Worm (Caenorhabditis elegans) whole organism, mixed stage, embryonic: Measurements from ENCODE around the gene C54E4.5.

Experiments
- ces-1 ChIP-seq: fragments of 150-350 bp; optimal IDR thresholded peaks from 2 replicates; lab custom pipeline; 2014; ENCODE audit warnings: missing biosample characterization, missing genetic modification reagents, missing genetic modification characterization
- elt-1 ChIP-seq: sonication (generic microtip); optimal IDR thresholded peaks from 2 replicates; lab custom pipeline; 2017; ENCODE audit warnings: missing genetic modification characterization, mild to moderate bottlenecking, missing compliant biosample characterization, antibody characterized with exemption, moderate library complexity, borderline replicate concordance; ENCODE audit not compliant: insufficient read depth
- elt-3 ChIP-seq: fragments of 150-350 bp; optimal IDR thresholded peaks from 2 replicates; lab custom pipeline; 2014; ENCODE audit warnings: missing biosample characterization, missing genetic modification characterization
- flh-1 ChIP-seq: fragments of 200-800 bp; sonication (Bioruptor generic); optimal IDR thresholded peaks from 2 replicates; lab custom pipeline; 2018; ENCODE audit warnings: mild to moderate bottlenecking, missing genetic modification characterization, moderate library complexity, missing compliant biosample characterization
- lin-32 ChIP-seq: fragments of 200-800 bp; sonication (Bioruptor generic); optimal IDR thresholded peaks from 2 replicates; lab custom pipeline; 2018; ENCODE audit warnings: mild to moderate bottlenecking, missing genetic modification characterization, missing compliant biosample characterization
- mab-5 ChIP-seq: fragments of 150-350 bp; optimal IDR thresholded peaks from 2 replicates; lab custom pipeline; 2014; ENCODE audit warnings: missing biosample characterization, missing genetic modification characterization
- nhr-12 ChIP-seq: fragments of 150-350 bp; optimal IDR thresholded peaks from 2 replicates; lab custom pipeline; 2014; ENCODE audit warnings: missing biosample characterization, missing genetic modification characterization
- nhr-237 ChIP-seq: fragments of 150-350 bp; optimal IDR thresholded peaks from 2 replicates; lab custom pipeline; 2014; ENCODE audit warnings: missing biosample characterization, missing genetic modification characterization
- nhr-28 ChIP-seq: fragments of 150-350 bp; optimal IDR thresholded peaks from 2 replicates; lab custom pipeline; 2014; ENCODE audit warnings: missing biosample characterization, missing genetic modification characterization
- nhr-76 ChIP-seq: sonication (generic microtip); optimal IDR thresholded peaks from 2 replicates; lab custom pipeline; 2017; ENCODE audit warnings: missing biosample characterization, missing genetic modification characterization
- pha-4 ChIP-seq: fragments of 150-350 bp; optimal IDR thresholded peaks from 2 replicates; lab custom pipeline; 2018; ENCODE audit warnings: missing biosample characterization, missing genetic modification reagents, missing genetic modification characterization

ce11 chrIV:2142320-2142719 is 6.8 kb downstream of the C54E4.5 start:
- no peak for TF ChIP-seq ces-1 (GFP tag; lab: Kevin White, UChicago)
- TF ChIP-seq flh-1 (GFP tag; lab: Kevin White, UChicago): no peak
- no peak for TF ChIP-seq nhr-28 (tag; lab: Kevin White, UChicago)
- TF ChIP-seq mab-5 (tag; lab: Kevin White, UChicago): no peak
- TF ChIP-seq elt-3 (tag; lab: Kevin White, UChicago): no peak
- TF ChIP-seq lin-32 (GFP tag; lab: Kevin White, UChicago): no peak
- TF ChIP-seq elt-1 (tag; lab: Kevin White, UChicago): no peak
- TF ChIP-seq pha-4 (tag; lab: Kevin White, UChicago): no peak
- TF ChIP-seq nhr-12 (tag; lab: Kevin White, UChicago): no peak
- TF ChIP-seq nhr-237 (tag; lab: Kevin White, UChicago): no peak
- TF ChIP-seq nhr-76 (tag; lab: Kevin White, UChicago): no peak
